Worm (Caenorhabditis elegans) whole organism, mixed stage, embryonic: Measurements from ENCODE around the gene T04A6.1.

Experiments used
- blmp-1 ChIP-seq: fragments of 150-350 bp; optimal IDR thresholded peaks from 2 replicates; lab custom pipeline; 2014; ENCODE audit warnings: missing biosample characterization, missing genetic modification characterization
- elt-3 ChIP-seq: fragments of 150-350 bp; optimal IDR thresholded peaks from 2 replicates; lab custom pipeline; 2014; ENCODE audit warnings: missing biosample characterization, missing genetic modification characterization
- mab-5 ChIP-seq: fragments of 150-350 bp; optimal IDR thresholded peaks from 2 replicates; lab custom pipeline; 2014; ENCODE audit warnings: missing biosample characterization, missing genetic modification characterization
- mls-2 ChIP-seq: sonication (generic microtip); optimal IDR thresholded peaks from 2 replicates; lab custom pipeline; 2016; ENCODE audit warnings: mild to moderate bottlenecking, missing genetic modification characterization, moderate library complexity, missing compliant biosample characterization
- nhr-12 ChIP-seq: fragments of 150-350 bp; optimal IDR thresholded peaks from 2 replicates; lab custom pipeline; 2014; ENCODE audit warnings: missing biosample characterization, missing genetic modification characterization
- nhr-2 ChIP-seq: fragments of 150-350 bp; optimal IDR thresholded peaks from 2 replicates; lab custom pipeline; 2014; ENCODE audit warnings: missing biosample characterization, missing genetic modification characterization
- nhr-237 ChIP-seq: fragments of 150-350 bp; optimal IDR thresholded peaks from 2 replicates; lab custom pipeline; 2014; ENCODE audit warnings: missing biosample characterization, missing genetic modification characterization
- nhr-28 ChIP-seq: fragments of 150-350 bp; optimal IDR thresholded peaks from 2 replicates; lab custom pipeline; 2014; ENCODE audit warnings: missing biosample characterization, missing genetic modification characterization
- pha-4 ChIP-seq: fragments of 150-350 bp; optimal IDR thresholded peaks from 2 replicates; lab custom pipeline; 2018; ENCODE audit warnings: missing biosample characterization, missing genetic modification reagents, missing genetic modification characterization
- snpc-4 ChIP-seq: fragments of 150-350 bp; optimal IDR thresholded peaks from 2 replicates; lab custom pipeline; 2014; ENCODE audit warnings: missing biosample characterization, missing genetic modification characterization
- ztf-11 ChIP-seq: fragments of 150-350 bp; optimal IDR thresholded peaks from 2 replicates; lab custom pipeline; 2014; ENCODE audit warnings: missing biosample characterization, missing genetic modification characterization

DNA sequence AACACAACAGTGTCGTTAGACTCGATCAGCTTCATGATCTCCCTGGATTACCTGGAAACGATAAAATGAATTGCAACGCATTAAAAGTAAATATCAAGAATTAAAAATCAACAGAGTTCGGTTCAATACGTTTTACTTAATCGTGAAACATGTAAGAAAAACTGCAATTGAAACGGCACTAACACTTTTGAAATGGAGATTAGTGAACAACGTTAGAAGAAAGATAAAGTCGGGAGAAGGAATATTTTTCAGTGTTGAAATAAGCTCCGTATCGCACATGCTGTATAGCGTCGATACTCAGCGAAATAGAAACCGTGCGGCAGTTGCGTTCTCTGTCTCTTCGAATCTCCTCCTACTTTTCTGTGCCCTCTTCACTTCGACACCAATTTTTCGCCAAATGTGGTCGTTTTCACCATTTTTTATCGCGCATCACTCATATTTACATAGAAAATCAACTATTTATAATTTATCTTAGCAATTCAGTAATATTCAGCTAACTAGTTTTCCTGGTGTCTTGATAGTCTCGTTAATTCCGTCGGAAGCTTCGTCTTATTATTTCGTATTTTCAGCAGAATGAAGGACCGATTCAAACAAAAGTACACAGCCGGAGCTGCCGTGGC, 43.4 kb upstream of the T04A6.1 start, which contains the start of the genes rpl-9 and lpd-7:
- no peak for TF ChIP-seq nhr-12 (tag; lab: Kevin White, UChicago)
- TF ChIP-seq nhr-2 (tag; lab: Kevin White, UChicago), result no peak
- TF ChIP-seq mab-5, result peak; percentile 21
- TF ChIP-seq elt-3 (tag; lab: Kevin White, UChicago), result peak; percentile 18
- no peak for TF ChIP-seq blmp-1 (tag; lab: Kevin White, UChicago)
- TF ChIP-seq nhr-237, result peak; percentile 72
- no peak for TF ChIP-seq mls-2 (tag; lab: Kevin White, UChicago)
- TF ChIP-seq snpc-4 (tag; lab: Kevin White, UChicago), result no peak
- TF ChIP-seq pha-4 (tag; lab: Kevin White, UChicago), result peak; percentile 75
- TF ChIP-seq ztf-11 (tag; lab: Kevin White, UChicago), result no peak
- TF ChIP-seq nhr-28 (tag; lab: Kevin White, UChicago), result no peak
